Worm (Caenorhabditis elegans) whole organism, mixed stage, embryonic: Measurements from ENCODE around the gene T14G8.3.

Experiments used
- cnd-1 ChIP-seq: fragments of 200-800 bp; sonication (Bioruptor generic); optimal IDR thresholded peaks from 2 replicates; lab custom pipeline; 2018; ENCODE audit warnings: mild to moderate bottlenecking, missing genetic modification characterization, missing compliant biosample characterization
- elt-1 ChIP-seq: sonication (generic microtip); optimal IDR thresholded peaks from 2 replicates; lab custom pipeline; 2017; ENCODE audit warnings: missing genetic modification characterization, mild to moderate bottlenecking, missing compliant biosample characterization, antibody characterized with exemption, moderate library complexity, borderline replicate concordance; ENCODE audit not compliant: insufficient read depth
- lin-13 ChIP-seq: fragments of 150-350 bp; optimal IDR thresholded peaks from 2 replicates; lab custom pipeline; 2014; ENCODE audit warnings: missing biosample characterization, missing genetic modification characterization
- lsy-2 ChIP-seq: fragments of 150-350 bp; optimal IDR thresholded peaks from 2 replicates; lab custom pipeline; 2014; ENCODE audit warnings: missing biosample characterization, missing genetic modification characterization
- nhr-12 ChIP-seq: fragments of 150-350 bp; optimal IDR thresholded peaks from 2 replicates; lab custom pipeline; 2014; ENCODE audit warnings: missing biosample characterization, missing genetic modification characterization
- nhr-28 ChIP-seq: fragments of 150-350 bp; optimal IDR thresholded peaks from 2 replicates; lab custom pipeline; 2014; ENCODE audit warnings: missing biosample characterization, missing genetic modification characterization
- snpc-4 ChIP-seq: fragments of 150-350 bp; optimal IDR thresholded peaks from 2 replicates; lab custom pipeline; 2014; ENCODE audit warnings: missing biosample characterization, missing genetic modification characterization
- unc-39 ChIP-seq: fragments of 150-350 bp; optimal IDR thresholded peaks from 2 replicates; lab custom pipeline; 2014; ENCODE audit warnings: missing biosample characterization, missing genetic modification characterization
- unc-62 ChIP-seq: fragments of 150-350 bp; optimal IDR thresholded peaks from 2 replicates; lab custom pipeline; 2014; ENCODE audit warnings: missing biosample characterization, missing genetic modification reagents, missing genetic modification characterization
- ztf-11 ChIP-seq: fragments of 150-350 bp; optimal IDR thresholded peaks from 2 replicates; lab custom pipeline; 2014; ENCODE audit warnings: missing biosample characterization, missing genetic modification characterization

DNA sequence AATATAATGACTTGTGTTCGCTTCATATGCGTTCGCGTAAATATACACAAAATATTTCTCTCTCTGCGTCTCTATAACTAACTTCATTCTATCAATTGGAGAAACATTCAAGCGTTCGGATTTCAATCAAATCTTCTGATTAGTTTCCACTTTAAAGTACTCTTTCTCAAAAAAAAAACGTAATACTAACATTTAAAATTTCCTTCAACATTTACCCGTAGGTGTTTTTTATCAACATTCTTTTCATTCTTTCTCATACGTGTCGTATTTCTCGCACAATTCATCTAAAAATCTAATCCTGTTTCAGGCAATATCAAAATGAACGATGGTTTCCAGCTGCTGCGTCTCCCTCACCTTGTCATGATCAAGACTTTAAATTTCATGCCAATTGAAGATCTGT, 3.3 kb upstream of the T14G8.3 start, which contains the start of gene T14G8.2:
- TF ChIP-seq unc-62 (GFP tag; lab: Kevin White, UChicago) (no peak), lsy-2 (tag; lab: Kevin White, UChicago) (no peak), lin-13 (tag; lab: Kevin White, UChicago) (no peak), cnd-1 (tag; lab: Kevin White, UChicago) (no peak), ztf-11 (tag; lab: Kevin White, UChicago) (no peak), nhr-12 (tag; lab: Kevin White, UChicago) (no peak), elt-1 (no peak), unc-39 (tag; lab: Kevin White, UChicago) (no peak), nhr-28 (tag; lab: Kevin White, UChicago) (no peak), snpc-4 (tag; lab: Kevin White, UChicago) (no peak)
